Comparison of ENCODE assay signal across 1 worm cellular context in genomic region chrV:12038783-12039182, ce11.
A peak's percentile ranks its signal among the peaks of the same experiment; 100 is the strongest.
TF ChIP-seq lines count a peak whose summit lies in the region.

No protein-coding gene starts in this region.

TF ChIP-seq in whole organism, L1 larva, 84 proteins besides CTCF, POLR2A, EP300 and RAD21 (continued from another document):
- TF ChIP-seq sox-4 (tag; optimal IDR thresholded peaks at IDR 0.05; lab: Kevin White, UChicago), result no peak
- no peak for TF ChIP-seq pqm-1 (tag; optimal IDR thresholded peaks at IDR 0.05; lab: Kevin White, UChicago)
- TF ChIP-seq egl-27 (tag; optimal IDR thresholded peaks at IDR 0.05; lab: Kevin White, UChicago), result no peak
- TF ChIP-seq mep-1 (tag; optimal IDR thresholded peaks at IDR 0.05; lab: Kevin White, UChicago), result no peak
- TF ChIP-seq vab-15 (tag; optimal IDR thresholded peaks at IDR 0.05; lab: Kevin White, UChicago), result no peak
- TF ChIP-seq unc-62 (GFP tag; optimal IDR thresholded peaks at IDR 0.05; lab: Kevin White, UChicago), result no peak
- TF ChIP-seq isw-1 (GFP tag; IDR thresholded peaks at IDR 0.05; lab: Robert Waterston, UW), result no peak
- TF ChIP-seq nhr-71 (tag; optimal IDR thresholded peaks at IDR 0.05; lab: Kevin White, UChicago), result no peak
- no peak for TF ChIP-seq lir-3 (tag; optimal IDR thresholded peaks at IDR 0.05; lab: Kevin White, UChicago; ENCODE audit: poor library complexity)
- TF ChIP-seq ceh-82 (tag; optimal IDR thresholded peaks at IDR 0.05; lab: Kevin White, UChicago), result peak in 2 of 3 experiments; percentile 8 to 58
- TF ChIP-seq pax-3 (tag; optimal IDR thresholded peaks at IDR 0.05; lab: Kevin White, UChicago), result peak; percentile 31
- no peak for TF ChIP-seq efl-3 (GFP tag; optimal IDR thresholded peaks at IDR 0.05; lab: Kevin White, UChicago)
- peak; percentile 51 for TF ChIP-seq lin-14 (GFP tag; optimal IDR thresholded peaks at IDR 0.05; lab: Kevin White, UChicago)
- TF ChIP-seq egl-13 (tag; optimal IDR thresholded peaks at IDR 0.05; lab: Kevin White, UChicago), result no peak
- no peak for TF ChIP-seq elt-3 (tag; optimal IDR thresholded peaks at IDR 0.05; lab: Kevin White, UChicago)
- TF ChIP-seq ztf-11 (tag; optimal IDR thresholded peaks at IDR 0.05; lab: Kevin White, UChicago), result no peak
- TF ChIP-seq mef-2 (tag; optimal IDR thresholded peaks at IDR 0.05; lab: Kevin White, UChicago), result no peak
- TF ChIP-seq nhr-85 (tag; lab: Kevin White, UChicago), result no peak
- no peak for TF ChIP-seq tlp-1 (tag; optimal IDR thresholded peaks at IDR 0.05; lab: Kevin White, UChicago)
- TF ChIP-seq C04F5.9 (tag; optimal IDR thresholded peaks at IDR 0.05; lab: Kevin White, UChicago), result no peak
